Fruit fly (Drosophila melanogaster) whole organism, embryonic: Measurements from ENCODE around the gene BthD.

Experiments used
- Aef1 ChIP-seq: fragments of 200-800 bp; sonication (Bioruptor generic); IDR thresholded peaks from 3 replicates; pipeline ENCODE4 v1.3.6; 2022; ENCODE audit warnings: missing biosample characterization, missing genetic modification characterization
- Atf-2 ChIP-seq: fragments of 200-800 bp; sonication (Bioruptor generic); optimal IDR thresholded peaks from 2 replicates; lab custom pipeline; 2016; ENCODE audit warnings: missing biosample characterization, missing genetic modification characterization
- Bdp1 ChIP-seq: fragments of 200-800 bp; sonication (Bioruptor generic); optimal IDR thresholded peaks from 3 replicates; lab custom pipeline; 2016; ENCODE audit warnings: missing biosample characterization, missing genetic modification characterization
- CG10431 ChIP-seq: fragments of 200-800 bp; sonication (Bioruptor generic); optimal IDR thresholded peaks from 3 replicates; lab custom pipeline; 2018; ENCODE audit warnings: missing biosample characterization, mild to moderate bottlenecking, missing genetic modification characterization
- CG12071 ChIP-seq: fragments of 200-800 bp; sonication (Bioruptor generic); optimal IDR thresholded peaks from 3 replicates; lab custom pipeline; 2018; ENCODE audit warnings: missing biosample characterization, mild to moderate bottlenecking, missing genetic modification characterization
- CG13775 ChIP-seq: fragments of 200-800 bp; sonication (Bioruptor generic); optimal IDR thresholded peaks from 3 replicates; lab custom pipeline; 2017; ENCODE audit warnings: missing biosample characterization, mild to moderate bottlenecking, missing genetic modification characterization
- CG14667 ChIP-seq: fragments of 200-800 bp; sonication (Bioruptor generic); IDR thresholded peaks from 2 replicates; pipeline ENCODE4 v1.3.6; 2022; ENCODE audit warnings: missing biosample characterization, missing genetic modification characterization
- CG14860 ChIP-seq: fragments of 200-800 bp; sonication (Bioruptor generic); IDR thresholded peaks from 3 replicates; pipeline ENCODE4 v1.3.6; 2022; ENCODE audit warnings: missing biosample characterization, missing genetic modification characterization; ENCODE audit not compliant: partially characterized antibody
- CG14965 ChIP-seq: fragments of 200-800 bp; sonication (Bioruptor generic); optimal IDR thresholded peaks from 2 replicates; lab custom pipeline; 2016; ENCODE audit warnings: missing biosample characterization, missing genetic modification characterization, borderline replicate concordance
- CG1529 ChIP-seq: fragments of 200-800 bp; sonication (Bioruptor generic); optimal IDR thresholded peaks from 3 replicates; lab custom pipeline; 2018; ENCODE audit warnings: missing biosample characterization, missing genetic modification characterization
- CG1647 ChIP-seq: fragments of 200-800 bp; sonication (Bioruptor generic); optimal IDR thresholded peaks from 3 replicates; lab custom pipeline; 2016; ENCODE audit warnings: missing biosample characterization, missing genetic modification characterization
- CG16863 ChIP-seq: fragments of 200-800 bp; sonication (Bioruptor generic); optimal IDR thresholded peaks from 3 replicates; lab custom pipeline; 2016; ENCODE audit warnings: missing biosample characterization, missing genetic modification characterization
- CG2116 ChIP-seq: fragments of 200-800 bp; sonication (Bioruptor generic); optimal IDR thresholded peaks from 3 replicates; lab custom pipeline; 2018; ENCODE audit warnings: missing biosample characterization, mild to moderate bottlenecking, missing genetic modification characterization
- CG2129 ChIP-seq: fragments of 200-800 bp; sonication (Bioruptor generic); IDR thresholded peaks from 2 replicates; pipeline ENCODE4 v1.3.6; 2022; ENCODE audit warnings: missing biosample characterization, missing genetic modification characterization; ENCODE audit not compliant: partially characterized antibody
- CG3163 ChIP-seq: fragments of 200-800 bp; sonication (Bioruptor generic); optimal IDR thresholded peaks from 3 replicates; lab custom pipeline; 2016; ENCODE audit warnings: missing biosample characterization, missing genetic modification characterization
- CG32767 ChIP-seq: fragments of 200-800 bp; sonication (Bioruptor generic); IDR thresholded peaks from 2 replicates; pipeline ENCODE4 v1.3.6; 2022; ENCODE audit warnings: missing biosample characterization, missing genetic modification characterization
- CG32772 ChIP-seq: fragments of 200-800 bp; sonication (Bioruptor generic); IDR thresholded peaks from 2 replicates; pipeline ENCODE4 v1.3.6; 2022; ENCODE audit warnings: missing biosample characterization, missing genetic modification characterization
- CG33557 ChIP-seq: fragments of 200-800 bp; sonication (Bioruptor generic); optimal IDR thresholded peaks from 2 replicates; lab custom pipeline; 2019; ENCODE audit warnings: missing biosample characterization, mild to moderate bottlenecking, missing genetic modification characterization, moderate library complexity
- CG34422 ChIP-seq: fragments of 200-800 bp; sonication (Bioruptor generic); IDR thresholded peaks from 3 replicates; pipeline ENCODE4 v1.3.6; 2022; ENCODE audit warnings: missing biosample characterization, missing genetic modification characterization
- CG8765 ChIP-seq: fragments of 200-800 bp; sonication (Bioruptor generic); IDR thresholded peaks from 2 replicates; pipeline ENCODE4 v1.3.6; 2022; ENCODE audit warnings: missing biosample characterization, missing genetic modification characterization
- D19A ChIP-seq: fragments of 200-800 bp; optimal IDR thresholded peaks from 3 replicates; lab custom pipeline; 2019; ENCODE audit warnings: missing biosample characterization, mild to moderate bottlenecking, missing genetic modification characterization, moderate library complexity
- E2f2 ChIP-seq: fragments of 200-800 bp; sonication (Bioruptor generic); IDR thresholded peaks from 2 replicates; pipeline ENCODE4 v1.3.6; 2022; ENCODE audit warnings: missing biosample characterization, missing genetic modification characterization
- H2.0 ChIP-seq: fragments of 200-800 bp; sonication (Bioruptor generic); IDR thresholded peaks from 2 replicates; pipeline ENCODE4 v1.3.6; 2022; ENCODE audit warnings: missing biosample characterization, missing genetic modification characterization
- HLHmδ ChIP-seq: fragments of 200-800 bp; sonication (Bioruptor generic); optimal IDR thresholded peaks from 2 replicates; lab custom pipeline; 2018; ENCODE audit warnings: missing biosample characterization, mild to moderate bottlenecking, missing genetic modification characterization, moderate library complexity
- Hr78 ChIP-seq, 2 experiments: fragments of 200-800 bp in 1 of 2; fragments of >200 bp in 1 of 2; sonication (Bioruptor generic) in 1 of 2; optimal IDR thresholded peaks; 2 replicates each; lab custom pipeline; 2017 to 2019; ENCODE audit warnings: missing biosample characterization in 2 of 2, missing genetic modification characterization in 2 of 2, mild to moderate bottlenecking in 1 of 2, moderate library complexity in 1 of 2
- Oli ChIP-seq: fragments of 200-800 bp; sonication (Bioruptor generic); optimal IDR thresholded peaks from 2 replicates; lab custom pipeline; 2018; ENCODE audit warnings: missing biosample characterization, mild to moderate bottlenecking, missing genetic modification characterization, moderate library complexity
- Taf1 ChIP-seq: fragments of 200-800 bp; sonication (Bioruptor generic); IDR thresholded peaks from 2 replicates; pipeline ENCODE4 v1.3.6; 2022; ENCODE audit warnings: missing biosample characterization, missing genetic modification characterization
- Xrp1 ChIP-seq: fragments of 200-800 bp; sonication (Bioruptor generic); IDR thresholded peaks from 2 replicates; pipeline ENCODE4 v1.3.6; 2022; ENCODE audit warnings: missing biosample characterization, missing genetic modification characterization
- abd-A ChIP-seq: fragments of 200-800 bp; sonication (Bioruptor generic); optimal IDR thresholded peaks from 3 replicates; lab custom pipeline; 2019; ENCODE audit warnings: missing biosample characterization, mild to moderate bottlenecking, missing genetic modification characterization, moderate library complexity
- ara ChIP-seq: fragments of 200-800 bp; sonication (Bioruptor generic); IDR thresholded peaks from 2 replicates; pipeline ENCODE4 v1.3.6; 2022; ENCODE audit warnings: missing biosample characterization, missing genetic modification characterization
- bab2 ChIP-seq: fragments of 200-800 bp; sonication (Bioruptor generic); optimal IDR thresholded peaks from 2 replicates; lab custom pipeline; 2016; ENCODE audit warnings: missing biosample characterization, missing genetic modification characterization
- bsh ChIP-seq, 2 experiments: fragments of 200-800 bp; sonication (Bioruptor generic); optimal IDR thresholded peaks; 2 replicates each; lab custom pipeline; 2017 to 2018; ENCODE audit warnings: mild to moderate bottlenecking in 2 of 2, missing biosample characterization in 2 of 2, missing genetic modification characterization in 2 of 2, moderate library complexity in 1 of 2
- cg ChIP-seq: fragments of 200-800 bp; sonication (Bioruptor generic); optimal IDR thresholded peaks from 3 replicates; lab custom pipeline; 2019; ENCODE audit warnings: missing biosample characterization, mild to moderate bottlenecking, missing genetic modification characterization, moderate library complexity
- chinmo ChIP-seq: fragments of 200-800 bp; sonication (Bioruptor generic); IDR thresholded peaks from 4 replicates; pipeline ENCODE4 v1.3.6; 2022; ENCODE audit warnings: missing biosample characterization, missing genetic modification characterization; ENCODE audit not compliant: partially characterized antibody
- chn ChIP-seq: fragments of 200-800 bp; sonication (Bioruptor generic); optimal IDR thresholded peaks from 2 replicates; lab custom pipeline; 2016; ENCODE audit warnings: missing biosample characterization, missing genetic modification characterization
- crc ChIP-seq: fragments of 200-800 bp; sonication (Bioruptor generic); optimal IDR thresholded peaks from 2 replicates; lab custom pipeline; 2016; ENCODE audit warnings: missing biosample characterization, missing genetic modification characterization
- dysf ChIP-seq: fragments of 200-800 bp; sonication (Bioruptor generic); IDR thresholded peaks from 3 replicates; pipeline ENCODE4 v1.3.6; 2022; ENCODE audit warnings: missing biosample characterization, missing genetic modification characterization
- emc ChIP-seq: fragments of 200-800 bp; sonication (Bioruptor generic); optimal IDR thresholded peaks from 2 replicates; lab custom pipeline; 2016; ENCODE audit warnings: missing biosample characterization, missing genetic modification characterization
- ftz-f1 ChIP-seq: fragments of 200-800 bp; sonication (Bioruptor generic); optimal IDR thresholded peaks from 2 replicates; lab custom pipeline; 2016; ENCODE audit warnings: missing biosample characterization, missing genetic modification characterization
- gcm ChIP-seq: fragments of 200-800 bp; sonication (Bioruptor generic); optimal IDR thresholded peaks from 2 replicates; lab custom pipeline; 2019; ENCODE audit warnings: missing biosample characterization, mild to moderate bottlenecking, missing genetic modification characterization, moderate library complexity
- gfzf ChIP-seq: fragments of 200-800 bp; sonication (Bioruptor generic); optimal IDR thresholded peaks from 2 replicates; lab custom pipeline; 2016; ENCODE audit warnings: missing biosample characterization, mild to moderate bottlenecking, missing genetic modification characterization, moderate library complexity
- her ChIP-seq: fragments of 200-800 bp; sonication (Bioruptor generic); optimal IDR thresholded peaks from 2 replicates; lab custom pipeline; 2016; ENCODE audit warnings: missing biosample characterization, missing genetic modification characterization
- ind ChIP-seq: fragments of 200-800 bp; sonication (Bioruptor generic); optimal IDR thresholded peaks from 3 replicates; lab custom pipeline; 2016; ENCODE audit warnings: missing biosample characterization, missing genetic modification characterization
- insv ChIP-seq, 2 experiments: fragments of 200-800 bp; sonication (Bioruptor generic); optimal IDR thresholded peaks; 3 replicates each; lab custom pipeline; 2016 to 2018; ENCODE audit warnings: missing biosample characterization in 2 of 2, missing genetic modification characterization in 2 of 2
- jigr1 ChIP-seq: fragments of 200-800 bp; sonication (Bioruptor generic); IDR thresholded peaks from 3 replicates; pipeline ENCODE4 v1.3.6; 2022; ENCODE audit warnings: missing biosample characterization, missing genetic modification characterization
- kay ChIP-seq: fragments of 200-800 bp; sonication (Bioruptor generic); optimal IDR thresholded peaks from 2 replicates; lab custom pipeline; 2016; ENCODE audit warnings: missing biosample characterization, missing genetic modification characterization
- lbe ChIP-seq: fragments of 200-800 bp; sonication (Bioruptor generic); optimal IDR thresholded peaks from 2 replicates; lab custom pipeline; 2016; ENCODE audit warnings: missing biosample characterization, mild to moderate bottlenecking, missing genetic modification characterization
- odd ChIP-seq: fragments of 200-800 bp; sonication (Bioruptor generic); optimal IDR thresholded peaks from 2 replicates; lab custom pipeline; 2017; ENCODE audit warnings: missing biosample characterization, mild to moderate bottlenecking, missing genetic modification characterization
- phol ChIP-seq: fragments of 200-800 bp; sonication (Bioruptor generic); optimal IDR thresholded peaks from 3 replicates; lab custom pipeline; 2018; ENCODE audit warnings: missing biosample characterization, mild to moderate bottlenecking, missing genetic modification characterization, moderate library complexity
- pzg ChIP-seq: fragments of 200-800 bp; sonication (Bioruptor generic); optimal IDR thresholded peaks from 3 replicates; lab custom pipeline; 2018; ENCODE audit warnings: missing biosample characterization, mild to moderate bottlenecking, missing genetic modification characterization, moderate library complexity
- sens-2 ChIP-seq: fragments of 200-800 bp; sonication (Bioruptor generic); IDR thresholded peaks from 2 replicates; pipeline ENCODE4 v1.3.6; 2022; ENCODE audit warnings: missing biosample characterization, missing genetic modification characterization

The BthD gene

dm6 chrX:13572382-13572781 is 39.5 kb upstream of the BthD start (continued):
- TF ChIP-seq gfzf (GFP tag; lab: Kevin White, UChicago) (no peak), Aef1 (peak; percentile 20; the same call in 1 of the 3 replicates), CG1529 (peak; percentile 43), ftz-f1 (no peak), ind (GFP tag; lab: Kevin White, UChicago) (peak; percentile 49), jigr1 (no peak), sens-2 (GFP tag; lab: Robert Waterston, UW) (no peak), Bdp1 (peak; percentile 26), Oli (tag; lab: Kevin White, UChicago) (peak; percentile 77), CG16863 (peak; percentile 51), CG8765 (GFP tag; lab: Robert Waterston, UW) (no peak), odd (peak; percentile 1), kay (GFP tag; lab: Kevin White, UChicago) (no peak), CG14667 (GFP tag; lab: Robert Waterston, UW) (peak; percentile 36; the same call in 1 of the 2 replicates), CG33557 (GFP tag; lab: Kevin White, UChicago) (no peak), cg (GFP tag; lab: Kevin White, UChicago) (no peak), CG32767 (GFP tag; lab: Robert Waterston, UW) (0 out of 2 replicates have a peak, but pooled peaks have one; percentile 29), CG12071 (GFP tag; lab: Kevin White, UChicago) (no peak), lbe (GFP tag; lab: Kevin White, UChicago) (no peak), dysf (peak; percentile 59), bsh (GFP tag; optimal IDR thresholded peaks at IDR 0.05; lab: Kevin White, UChicago) (peak in 1 of 2 experiments; percentile 74), CG2116 (no peak), E2f2 (GFP tag; lab: Robert Waterston, UW) (no peak), CG2129 (no peak), CG13775 (GFP tag; lab: Kevin White, UChicago) (peak; percentile 20), ara (peak; percentile 44; the same call in 1 of the 2 replicates), H2.0 (GFP tag; lab: Robert Waterston, UW) (no peak), emc (GFP tag; lab: Kevin White, UChicago) (no peak), CG1647 (no peak), CG14965 (no peak), crc (GFP tag; lab: Kevin White, UChicago) (no peak), her (GFP tag; lab: Kevin White, UChicago) (no peak), CG14860 (GFP tag; lab: Robert Waterston, UW) (no peak), Atf-2 (GFP tag; lab: Kevin White, UChicago) (peak; percentile 54), chn (GFP tag; lab: Kevin White, UChicago) (peak; percentile 59), abd-A (tag; lab: Kevin White, UChicago) (no peak), HLHmδ (GFP tag; lab: Kevin White, UChicago) (no peak), bab2 (GFP tag; lab: Kevin White, UChicago) (peak; percentile 49), phol (peak; percentile 77), CG32772 (GFP tag; lab: Robert Waterston, UW) (no peak), Hr78 (GFP tag; optimal IDR thresholded peaks at IDR 0.05; lab: Kevin White, UChicago) (no peak), CG10431 (GFP tag; lab: Kevin White, UChicago) (no peak), Taf1 (GFP tag; lab: Robert Waterston, UW) (no peak), Xrp1 (peak; percentile 51; the same call in 1 of the 2 replicates), insv (GFP tag; optimal IDR thresholded peaks at IDR 0.05; lab: Kevin White, UChicago) (no peak), chinmo (GFP tag; lab: Robert Waterston, UW) (no peak), pzg (no peak), CG34422 (GFP tag; lab: Robert Waterston, UW) (no peak), gcm (peak; percentile 37), CG3163 (GFP tag; lab: Kevin White, UChicago) (peak; percentile 3), D19A (tag; lab: Kevin White, UChicago) (peak; percentile 56)
